ENCODE assay signal across 1 fruit fly cellular context in genomic region chr3R:23958091-23958838, dm6.
TF ChIP-seq lines count a peak whose summit lies in the region.

Gene GluProRS (minus strand): TSS chr3R:23958391.
Gene AP-1sigma (plus strand): TSS chr3R:23958651.

TF ChIP-seq in whole organism, embryonic, 481 proteins besides CTCF, POLR2A, EP300 and RAD21 (continued from another document):
- TF ChIP-seq Ravus (GFP tag; IDR thresholded peaks at IDR 0.05; lab: Robert Waterston, UW) (peak; percentile 88), CG10654 (GFP tag; optimal IDR thresholded peaks at IDR 0.05; lab: Kevin White, UChicago) (peak; percentile 92), CG6654 (GFP tag; optimal IDR thresholded peaks at IDR 0.05; lab: Kevin White, UChicago) (peak; percentile 42), p53 (GFP tag; optimal IDR thresholded peaks at IDR 0.05; lab: Kevin White, UChicago) (peak; percentile 58), sna (GFP tag; IDR thresholded peaks at IDR 0.05; lab: Robert Waterston, UW; ENCODE audit: partially characterized antibody) (peak; percentile 94), Hr51 (GFP tag; optimal IDR thresholded peaks at IDR 0.05; lab: Kevin White, UChicago) (peak; percentile 84 to 88), sens (GFP tag; lab: Kevin White, UChicago) (peak; percentile 97), HLHmδ (GFP tag; optimal IDR thresholded peaks at IDR 0.05; lab: Kevin White, UChicago) (no peak), D19B (GFP tag; optimal IDR thresholded peaks at IDR 0.05; lab: Kevin White, UChicago) (peak; percentile 67), CG6813 (GFP tag; optimal IDR thresholded peaks at IDR 0.05; lab: Kevin White, UChicago) (peak; percentile 59), ab (GFP tag; optimal IDR thresholded peaks at IDR 0.05; lab: Kevin White, UChicago) (peak; percentile 55), CG5953 (GFP tag; IDR thresholded peaks at IDR 0.05; lab: Robert Waterston, UW) (peak; percentile 94), ara (GFP tag; IDR thresholded peaks at IDR 0.05; lab: Robert Waterston, UW) (peak; percentile 93), yki (optimal IDR thresholded peaks at IDR 0.05; lab: Kevin White, UChicago) (peak; percentile 91), Xbp1 (GFP tag; optimal IDR thresholded peaks at IDR 0.05; lab: Kevin White, UChicago) (peak; percentile 95), nau (GFP tag; optimal IDR thresholded peaks at IDR 0.05; lab: Kevin White, UChicago) (no peak), crc (GFP tag; optimal IDR thresholded peaks at IDR 0.05; lab: Kevin White, UChicago) (peak; percentile 50), sqz (GFP tag; optimal IDR thresholded peaks at IDR 0.05; lab: Kevin White, UChicago) (peak; percentile 12), Nf-YA (GFP tag; IDR thresholded peaks at IDR 0.05; lab: Robert Waterston, UW) (peak; percentile 85), so (GFP tag; IDR thresholded peaks at IDR 0.05; lab: Robert Waterston, UW) (peak; percentile 92), CG4424 (GFP tag; optimal IDR thresholded peaks at IDR 0.05; lab: Kevin White, UChicago) (peak; percentile 92), CG17385 (GFP tag; optimal IDR thresholded peaks at IDR 0.05; lab: Kevin White, UChicago) (peak; percentile 97), Atf-2 (GFP tag; optimal IDR thresholded peaks at IDR 0.05; lab: Kevin White, UChicago) (peak; percentile 74), Xrp1 (GFP tag; IDR thresholded peaks at IDR 0.05; lab: Robert Waterston, UW) (peak; percentile 96), CG14014 (GFP tag; IDR thresholded peaks at IDR 0.05; lab: Robert Waterston, UW) (peak; percentile 95), CG16815 (GFP tag; optimal IDR thresholded peaks at IDR 0.05; lab: Kevin White, UChicago) (peak; percentile 91), ftz-f1 (GFP tag; optimal IDR thresholded peaks at IDR 0.05; lab: Kevin White, UChicago) (peak; percentile 80), wek (GFP tag; optimal IDR thresholded peaks at IDR 0.05; lab: Kevin White, UChicago) (no peak), hbn (GFP tag; IDR thresholded peaks at IDR 0.05; lab: Robert Waterston, UW; ENCODE audit: partially characterized antibody) (peak; percentile 79), z (GFP tag; IDR thresholded peaks at IDR 0.05; lab: Robert Waterston, UW) (0 out of 3 replicates have a peak, but pooled peaks have one; percentile 53), CG9932 (GFP tag; IDR thresholded peaks at IDR 0.05; lab: Robert Waterston, UW) (peak; percentile 99), chif (GFP tag; optimal IDR thresholded peaks at IDR 0.05; lab: Kevin White, UChicago) (peak; percentile 73 to 88), pan (optimal IDR thresholded peaks at IDR 0.05; lab: Kevin White, UChicago) (no peak), pan (GFP tag; optimal IDR thresholded peaks at IDR 0.05 in 1 of 2, IDR thresholded peaks at IDR 0.05 in 1 of 2) (peak in 1 of 2 experiments; percentile 97), Max (GFP tag; optimal IDR thresholded peaks at IDR 0.05; lab: Kevin White, UChicago) (peak; percentile 94), vfl (GFP tag; optimal IDR thresholded peaks at IDR 0.05; lab: Kevin White, UChicago) (peak; percentile 89), B-H1 (GFP tag; IDR thresholded peaks at IDR 0.05; lab: Robert Waterston, UW) (peak; percentile 90), CG10959 (GFP tag; IDR thresholded peaks at IDR 0.05; lab: Robert Waterston, UW) (peak; percentile 93)
